Worm (Caenorhabditis elegans): ENCODE data around the gene best-3.

best-3 gene

ce11 chrII:28283-28682, 15.5 kb downstream of the best-3 start, which contains the start of gene F23F1.4:
Gene F23F1.4 (minus strand): TSS chrII:28423.
- TF ChIP-seq che-1 (tag; optimal IDR thresholded peaks at IDR 0.05) (no peak), tbx-2 (tag; optimal IDR thresholded peaks at IDR 0.05) (no peak), T23F11.4 (GFP tag; optimal IDR thresholded peaks at IDR 0.05) (no peak), sdc-2 (tag; optimal IDR thresholded peaks at IDR 0.05) (no peak), unc-55 (GFP tag; optimal IDR thresholded peaks at IDR 0.05) (no peak), ets-4 (tag; optimal IDR thresholded peaks at IDR 0.05) (no peak), ceh-19 (GFP tag; optimal IDR thresholded peaks at IDR 0.05) (no peak)

- TF ChIP-seq K09A11.1 (tag; optimal IDR thresholded peaks at IDR 0.05; ENCODE audit: insufficient read depth) (no peak), unc-86 (tag; optimal IDR thresholded peaks at IDR 0.05) (no peak), tbx-2 (tag; optimal IDR thresholded peaks at IDR 0.05) (no peak), ceh-34 (tag; optimal IDR thresholded peaks at IDR 0.05) (no peak), K02D7.2 (tag; optimal IDR thresholded peaks at IDR 0.05) (no peak), pag-3 (tag; optimal IDR thresholded peaks at IDR 0.05; ENCODE audit: borderline replicate concordance) (no peak), gmeb-2 (tag; optimal IDR thresholded peaks at IDR 0.05) (no peak), ceh-14 (tag; optimal IDR thresholded peaks at IDR 0.05) (no peak), fkh-10 (GFP tag; optimal IDR thresholded peaks at IDR 0.05) (no peak), elt-4 (tag; optimal IDR thresholded peaks at IDR 0.05) (no peak), eyg-1 (tag; optimal IDR thresholded peaks at IDR 0.05) (no peak), mec-3 (tag; optimal IDR thresholded peaks at IDR 0.05; ENCODE audit: borderline replicate concordance) (no peak), ceh-9 (tag; optimal IDR thresholded peaks at IDR 0.05) (no peak)
Measured at ce11 chrII:29578-29977, 16.8 kb downstream of the best-3 start.

- TF ChIP-seq ahr-1 (tag; optimal IDR thresholded peaks at IDR 0.05) (no peak), unc-3 (GFP tag; conservative IDR thresholded peaks at IDR 0.05) (no peak), unc-3 (tag; optimal IDR thresholded peaks at IDR 0.05) (no peak), mec-3 (tag; optimal IDR thresholded peaks at IDR 0.05; ENCODE audit: borderline replicate concordance) (no peak), F13H6.1 (tag; optimal IDR thresholded peaks at IDR 0.05) (no peak), fax-1 (tag; optimal IDR thresholded peaks at IDR 0.05) (no peak), ceh-19 (GFP tag; optimal IDR thresholded peaks at IDR 0.05) (no peak), K09A11.1 (tag; optimal IDR thresholded peaks at IDR 0.05; ENCODE audit: insufficient read depth) (no peak), fkh-10 (GFP tag; optimal IDR thresholded peaks at IDR 0.05) (no peak), unc-55 (GFP tag; optimal IDR thresholded peaks at IDR 0.05) (no peak), unc-86 (tag; optimal IDR thresholded peaks at IDR 0.05) (no peak), C38D4.7 (GFP tag; optimal IDR thresholded peaks at IDR 0.05) (no peak), rnt-1 (tag; optimal IDR thresholded peaks at IDR 0.05) (no peak), npax-4 (tag; optimal IDR thresholded peaks at IDR 0.05) (no peak), ceh-14 (tag; optimal IDR thresholded peaks at IDR 0.05) (no peak), ref-2 (tag; optimal IDR thresholded peaks at IDR 0.05) (no peak), ceh-34 (tag; optimal IDR thresholded peaks at IDR 0.05) (no peak), sox-4 (tag; optimal IDR thresholded peaks at IDR 0.05) (no peak), ceh-48 (tag; optimal IDR thresholded peaks at IDR 0.05) (no peak)
Measured at ce11 chrII:31521-31920, 18.7 kb downstream of the best-3 start, which contains the start of the genes F23F1.5 and fbxc-54. Gene F23F1.5 (minus strand): TSS chrII:31584. Gene fbxc-54 (plus strand): TSS chrII:31719.

- no peak for TF ChIP-seq ceh-48 (tag; optimal IDR thresholded peaks at IDR 0.05)
Measured at ce11 chrII:33904-34303, 21.1 kb downstream of the best-3 start, which contains the start of gene F23F1.2. Gene F23F1.2 (plus strand): TSS chrII:34204.

ce11 chrII:37213-37612, 24.4 kb downstream of the best-3 start, which contains the start of gene F23F1.6:
Gene F23F1.6 (minus strand): TSS chrII:37313.
- TF ChIP-seq K09A11.1 (tag; optimal IDR thresholded peaks at IDR 0.05; ENCODE audit: insufficient read depth): no peak
- no peak for TF ChIP-seq pros-1 (tag; optimal IDR thresholded peaks at IDR 0.05)
- TF ChIP-seq madf-2 (tag; optimal IDR thresholded peaks at IDR 0.05): no peak
- no peak for TF ChIP-seq eyg-1 (tag; optimal IDR thresholded peaks at IDR 0.05)
- no peak for TF ChIP-seq unc-42 (tag; optimal IDR thresholded peaks at IDR 0.05)
- no peak for TF ChIP-seq ceh-30 (tag; optimal IDR thresholded peaks at IDR 0.05)
- no peak for TF ChIP-seq nhr-232 (tag; optimal IDR thresholded peaks at IDR 0.05)
- no peak for TF ChIP-seq npax-4 (tag; optimal IDR thresholded peaks at IDR 0.05)
- TF ChIP-seq ceh-6 (GFP tag; optimal IDR thresholded peaks at IDR 0.05): no peak
- TF ChIP-seq lim-6 (tag; optimal IDR thresholded peaks at IDR 0.05): no peak
- TF ChIP-seq fkh-10 (GFP tag; optimal IDR thresholded peaks at IDR 0.05): no peak
- no peak for TF ChIP-seq tbx-7 (tag; optimal IDR thresholded peaks at IDR 0.05)
- TF ChIP-seq hlh-13 (GFP tag; optimal IDR thresholded peaks at IDR 0.05): no peak
- TF ChIP-seq ceh-22 (tag; optimal IDR thresholded peaks at IDR 0.05): no peak
- TF ChIP-seq syd-9 (tag; optimal IDR thresholded peaks at IDR 0.05): no peak
- TF ChIP-seq ceh-9 (tag; optimal IDR thresholded peaks at IDR 0.05): no peak
- no peak for TF ChIP-seq hlh-15 (tag; optimal IDR thresholded peaks at IDR 0.05)
- no peak for TF ChIP-seq pha-2 (tag; optimal IDR thresholded peaks at IDR 0.05)
